Worm (Caenorhabditis elegans): ENCODE measurements around the gene C23G10.10.

The C23G10.10 gene

ce11 chrIII:6213915-6214314, at the start of gene C23G10.10:
C23G10.10 (minus strand) TSS chrIII:6214015.
- TF ChIP-seq hnd-1 (tag; optimal IDR thresholded peaks at IDR 0.05): no peak
- TF ChIP-seq sea-1 (GFP tag; conservative IDR thresholded peaks at IDR 0.05): no peak
- no peak for TF ChIP-seq scrt-1 (GFP tag; IDR thresholded peaks at IDR 0.05)
- TF ChIP-seq B0310.2 (tag; optimal IDR thresholded peaks at IDR 0.05): no peak
- no peak for TF ChIP-seq ama-1 (optimal IDR thresholded peaks at IDR 0.05)
- no peak for TF ChIP-seq hmg-4 (GFP tag; optimal IDR thresholded peaks at IDR 0.05)
- no peak for TF ChIP-seq aly-1 (tag; optimal IDR thresholded peaks at IDR 0.05)
- TF ChIP-seq ets-7 (tag; optimal IDR thresholded peaks at IDR 0.05): no peak
- no peak for TF ChIP-seq tbx-11 (GFP tag; IDR thresholded peaks at IDR 0.05)
- TF ChIP-seq tra-4 (tag; optimal IDR thresholded peaks at IDR 0.05): no peak
- no peak for TF ChIP-seq ceh-13 (GFP tag; optimal IDR thresholded peaks at IDR 0.05)
- no peak for TF ChIP-seq F13C5.2 (tag; optimal IDR thresholded peaks at IDR 0.05)
- no peak for TF ChIP-seq hmbx-1 (tag; optimal IDR thresholded peaks at IDR 0.05)
- TF ChIP-seq flt-1 (GFP tag; IDR thresholded peaks at IDR 0.05): no peak
- TF ChIP-seq tbx-37 (GFP tag; conservative IDR thresholded peaks at IDR 0.05): no peak
- no peak for TF ChIP-seq pes-1 (GFP tag; IDR thresholded peaks at IDR 0.05)
- TF ChIP-seq ceh-36 (tag; optimal IDR thresholded peaks at IDR 0.05): no peak

ce11 chrIII:6261985-6262384, 48.2 kb upstream of the C23G10.10 start, which contains the start of gene srg-4:
srg-4 (minus strand) TSS chrIII:6262085.
- TF ChIP-seq ceh-36 (tag; optimal IDR thresholded peaks at IDR 0.05) (no peak), F13C5.2 (tag; optimal IDR thresholded peaks at IDR 0.05) (no peak), tbx-11 (GFP tag; IDR thresholded peaks at IDR 0.05) (no peak)

DNA sequence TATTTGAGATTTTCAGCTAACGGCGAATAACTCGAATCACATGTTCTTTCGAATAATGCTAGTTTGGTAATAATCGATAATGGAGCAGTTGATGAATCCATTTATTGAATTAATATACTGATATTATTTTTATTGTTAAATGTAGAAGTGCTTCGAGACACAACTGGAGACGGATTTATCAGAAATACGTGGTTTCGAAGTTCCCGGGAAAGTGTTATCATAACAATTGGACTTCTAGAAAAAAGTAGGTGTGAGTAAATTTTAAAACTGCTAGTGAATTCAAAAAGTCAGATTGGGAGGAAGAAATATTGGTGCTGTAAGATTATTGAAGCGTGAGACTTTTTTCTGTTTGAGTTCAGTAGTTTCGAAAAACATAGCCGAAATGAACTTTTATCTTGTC, 46.3 kb upstream of the C23G10.10 start, which contains the start of gene srg-2:
TSS of gene srg-2 (minus strand) at position 101 of the 400 bp plus-strand sequence.
- no peak for TF ChIP-seq ceh-36 (tag; optimal IDR thresholded peaks at IDR 0.05)
- TF ChIP-seq ama-1 (optimal IDR thresholded peaks at IDR 0.05): no peak
- no peak for TF ChIP-seq B0310.2 (tag; optimal IDR thresholded peaks at IDR 0.05)
- no peak for TF ChIP-seq tbx-11 (GFP tag; IDR thresholded peaks at IDR 0.05)
- no peak for TF ChIP-seq aly-1 (tag; optimal IDR thresholded peaks at IDR 0.05)
- no peak for TF ChIP-seq F13C5.2 (tag; optimal IDR thresholded peaks at IDR 0.05)

DNA sequence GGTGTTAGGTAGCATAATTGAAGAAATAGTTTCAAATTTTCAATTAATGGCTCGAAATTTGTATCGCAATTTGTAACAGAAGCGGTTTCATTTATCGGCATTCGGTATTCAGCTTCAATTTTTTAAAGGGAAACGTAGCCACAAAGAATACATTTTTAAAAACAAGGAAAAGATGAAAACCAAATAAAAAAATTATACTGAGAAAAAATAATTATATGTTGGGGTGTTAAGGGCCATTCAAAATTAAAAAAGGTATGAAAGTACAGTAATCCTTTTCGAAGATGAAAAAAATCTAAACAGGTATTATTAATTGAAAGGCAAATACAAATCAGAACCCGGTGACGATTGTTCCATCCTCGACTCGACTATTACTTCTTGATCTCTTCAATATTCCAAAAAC, 44.4 kb upstream of the C23G10.10 start, which contains the start of gene srg-1:
TSS of gene srg-1 (minus strand) at position 101 of the 400 bp plus-strand sequence.
- no peak for TF ChIP-seq sea-1 (GFP tag; conservative IDR thresholded peaks at IDR 0.05)
- TF ChIP-seq hmg-4 (GFP tag; optimal IDR thresholded peaks at IDR 0.05): no peak
- no peak for TF ChIP-seq ama-1 (optimal IDR thresholded peaks at IDR 0.05)
- no peak for TF ChIP-seq ets-7 (tag; optimal IDR thresholded peaks at IDR 0.05)
- no peak for TF ChIP-seq hmbx-1 (tag; optimal IDR thresholded peaks at IDR 0.05)
- TF ChIP-seq tbx-11 (GFP tag; IDR thresholded peaks at IDR 0.05): no peak
- TF ChIP-seq hnd-1 (tag; optimal IDR thresholded peaks at IDR 0.05): no peak
- TF ChIP-seq tra-4 (tag; optimal IDR thresholded peaks at IDR 0.05): no peak
- TF ChIP-seq tbx-37 (GFP tag; conservative IDR thresholded peaks at IDR 0.05): no peak
- TF ChIP-seq ceh-36 (tag; optimal IDR thresholded peaks at IDR 0.05): no peak
- TF ChIP-seq aly-1 (tag; optimal IDR thresholded peaks at IDR 0.05): no peak
- no peak for TF ChIP-seq ceh-13 (GFP tag; optimal IDR thresholded peaks at IDR 0.05)

- TF ChIP-seq flt-1 (GFP tag; IDR thresholded peaks at IDR 0.05): no peak
- TF ChIP-seq ets-7 (tag; optimal IDR thresholded peaks at IDR 0.05): no peak
- no peak for TF ChIP-seq sea-1 (GFP tag; conservative IDR thresholded peaks at IDR 0.05)
- no peak for TF ChIP-seq F13C5.2 (tag; optimal IDR thresholded peaks at IDR 0.05)
- TF ChIP-seq pes-1 (GFP tag; IDR thresholded peaks at IDR 0.05): no peak
- TF ChIP-seq tbx-37 (GFP tag; conservative IDR thresholded peaks at IDR 0.05): no peak
- no peak for TF ChIP-seq hnd-1 (tag; optimal IDR thresholded peaks at IDR 0.05)
- no peak for TF ChIP-seq ceh-13 (GFP tag; optimal IDR thresholded peaks at IDR 0.05)
- TF ChIP-seq hmbx-1 (tag; optimal IDR thresholded peaks at IDR 0.05): no peak
- no peak for TF ChIP-seq aly-1 (tag; optimal IDR thresholded peaks at IDR 0.05)
- TF ChIP-seq scrt-1 (GFP tag; IDR thresholded peaks at IDR 0.05): no peak
- TF ChIP-seq ceh-36 (tag; optimal IDR thresholded peaks at IDR 0.05): no peak
- TF ChIP-seq tbx-11 (GFP tag; IDR thresholded peaks at IDR 0.05): no peak
- no peak for TF ChIP-seq ama-1 (optimal IDR thresholded peaks at IDR 0.05)
- TF ChIP-seq hmg-4 (GFP tag; optimal IDR thresholded peaks at IDR 0.05): no peak
- TF ChIP-seq B0310.2 (tag; optimal IDR thresholded peaks at IDR 0.05): no peak
These were observed 42.9 kb upstream of the C23G10.10 start, which contains the start of gene srg-9 for ce11 chrIII:6256675-6257074. srg-9 (minus strand) TSS chrIII:6256775.

DNA sequence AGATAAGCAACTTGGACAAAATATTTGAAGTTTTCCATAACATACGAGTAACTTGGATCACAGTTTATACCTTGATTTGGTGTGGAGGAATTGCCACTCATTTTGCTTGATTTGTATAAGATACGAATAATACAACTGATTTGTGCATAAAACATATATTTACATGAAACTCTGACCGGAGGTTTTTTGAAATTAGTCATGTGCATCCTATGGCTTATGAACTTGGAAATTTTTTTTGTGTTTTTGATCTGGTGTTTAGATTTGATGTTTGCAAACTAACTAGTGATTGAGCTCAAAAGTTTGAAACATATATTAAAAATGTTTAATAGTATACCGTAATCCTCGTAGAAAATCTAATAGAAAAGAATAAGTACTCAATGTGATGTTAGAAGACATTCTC, 40.9 kb upstream of the C23G10.10 start, which contains the start of gene srg-8:
TSS of gene srg-8 (minus strand) at position 101 of the 400 bp plus-strand sequence.
- TF ChIP-seq ceh-36 (tag; optimal IDR thresholded peaks at IDR 0.05) (no peak), aly-1 (tag; optimal IDR thresholded peaks at IDR 0.05) (no peak), sea-1 (GFP tag; conservative IDR thresholded peaks at IDR 0.05) (no peak), hmg-4 (GFP tag; optimal IDR thresholded peaks at IDR 0.05) (no peak), ets-7 (tag; optimal IDR thresholded peaks at IDR 0.05) (no peak), tbx-11 (GFP tag; IDR thresholded peaks at IDR 0.05) (no peak), hnd-1 (tag; optimal IDR thresholded peaks at IDR 0.05) (no peak), ama-1 (optimal IDR thresholded peaks at IDR 0.05) (no peak), hmbx-1 (tag; optimal IDR thresholded peaks at IDR 0.05) (no peak), tra-4 (tag; optimal IDR thresholded peaks at IDR 0.05) (no peak), B0310.2 (tag; optimal IDR thresholded peaks at IDR 0.05) (no peak), ceh-13 (GFP tag; optimal IDR thresholded peaks at IDR 0.05) (no peak), F13C5.2 (tag; optimal IDR thresholded peaks at IDR 0.05) (no peak), scrt-1 (GFP tag; IDR thresholded peaks at IDR 0.05) (no peak), tbx-37 (GFP tag; conservative IDR thresholded peaks at IDR 0.05) (no peak), pes-1 (GFP tag; IDR thresholded peaks at IDR 0.05) (no peak), flt-1 (GFP tag; IDR thresholded peaks at IDR 0.05) (no peak)

- TF ChIP-seq aly-1 (tag; optimal IDR thresholded peaks at IDR 0.05): no peak
- no peak for TF ChIP-seq sea-1 (GFP tag; conservative IDR thresholded peaks at IDR 0.05)
These were observed 37.7 kb upstream of the C23G10.10 start, which contains the start of gene amdh-1 for ce11 chrIII:6251511-6251910. amdh-1 (plus strand) TSS chrIII:6251811.
